Fruit fly (Drosophila melanogaster): ENCODE results near the gene Sap-r.

- TF ChIP-seq crol (GFP tag; IDR thresholded peaks at IDR 0.05) (no peak), CG8478 (optimal IDR thresholded peaks at IDR 0.05) (no peak), Xrp1 (GFP tag; IDR thresholded peaks at IDR 0.05) (no peak)
Observed at dm6 chr3R:30856596-30856995, 32.3 kb downstream of the Sap-r start.
